Worm (Caenorhabditis elegans) whole organism, L2 larva: Measurements from ENCODE around the gene T13H5.8.

Experiments
- C34F6.9 ChIP-seq: fragments of 150-350 bp; optimal IDR thresholded peaks from 2 replicates; lab custom pipeline; 2014; ENCODE audit warnings: missing biosample characterization, missing genetic modification characterization
- F13H6.1 ChIP-seq: sonication (generic microtip); optimal IDR thresholded peaks from 2 replicates; lab custom pipeline; 2016; ENCODE audit warnings: missing genetic modification characterization, missing compliant biosample characterization
- R02D3.7 ChIP-seq: fragments of 150-350 bp; optimal IDR thresholded peaks from 2 replicates; lab custom pipeline; 2014; ENCODE audit warnings: missing biosample characterization, missing genetic modification characterization
- Y55F3AM.14 ChIP-seq: fragments of 200-800 bp; sonication (Bioruptor generic); optimal IDR thresholded peaks from 2 replicates; lab custom pipeline; 2018; ENCODE audit warnings: mild to moderate bottlenecking, missing genetic modification characterization, missing compliant biosample characterization
- ZK546.5 ChIP-seq: sonication (generic microtip); optimal IDR thresholded peaks from 2 replicates; lab custom pipeline; 2017; ENCODE audit warnings: missing biosample characterization, missing genetic modification characterization
- alr-1 ChIP-seq: fragments of 150-350 bp; optimal IDR thresholded peaks from 2 replicates; lab custom pipeline; 2014; ENCODE audit warnings: missing biosample characterization, missing genetic modification characterization
- ama-1 ChIP-seq: fragments of 150-350 bp; optimal IDR thresholded peaks from 2 replicates; lab custom pipeline; 2018; ENCODE audit warnings: inconsistent platforms
- blmp-1 ChIP-seq: sonication (generic microtip); optimal IDR thresholded peaks from 2 replicates; lab custom pipeline; 2017; ENCODE audit warnings: missing genetic modification characterization, mild to moderate bottlenecking, missing compliant biosample characterization, antibody characterized with exemption, moderate library complexity; ENCODE audit not compliant: insufficient read depth
- ceh-82 ChIP-seq: fragments of 150-350 bp; optimal IDR thresholded peaks from 2 replicates; lab custom pipeline; 2014; ENCODE audit warnings: missing biosample characterization, missing genetic modification characterization
- crh-2 ChIP-seq: sonication (generic microtip); optimal IDR thresholded peaks from 2 replicates; lab custom pipeline; 2017; ENCODE audit warnings: missing biosample characterization, missing genetic modification characterization
- dmd-4 ChIP-seq: sonication (generic microtip); optimal IDR thresholded peaks from 2 replicates; lab custom pipeline; 2017; ENCODE audit warnings: missing biosample characterization, missing genetic modification characterization
- elt-1 ChIP-seq: fragments of 150-350 bp; optimal IDR thresholded peaks from 2 replicates; lab custom pipeline; 2014; ENCODE audit warnings: missing biosample characterization, missing genetic modification characterization
- fos-1 ChIP-seq: fragments of 150-350 bp; optimal IDR thresholded peaks from 2 replicates; lab custom pipeline; 2014; ENCODE audit warnings: missing biosample characterization, missing genetic modification characterization
- gmeb-1 ChIP-seq: fragments of 150-350 bp; optimal IDR thresholded peaks from 2 replicates; lab custom pipeline; 2014; ENCODE audit warnings: missing biosample characterization, missing genetic modification characterization
- lin-11 ChIP-seq: fragments of 150-350 bp; sonication (generic microtip); optimal IDR thresholded peaks from 2 replicates; lab custom pipeline; 2014; ENCODE audit warnings: missing biosample characterization, missing genetic modification characterization, inconsistent platforms, mixed read lengths
- lin-13 ChIP-seq: fragments of 150-350 bp; optimal IDR thresholded peaks from 2 replicates; lab custom pipeline; 2014; ENCODE audit warnings: missing biosample characterization, missing genetic modification reagents, missing genetic modification characterization
- lsy-2 ChIP-seq, 2 experiments: fragments of 150-350 bp in 1 of 2; sonication (generic microtip) in 1 of 2; optimal IDR thresholded peaks; 2 replicates each; lab custom pipeline; 2014 to 2017; ENCODE audit warnings: missing biosample characterization in 2 of 2, missing genetic modification characterization in 2 of 2
- mab-5 ChIP-seq: fragments of 150-350 bp; optimal IDR thresholded peaks from 2 replicates; lab custom pipeline; 2014; ENCODE audit warnings: missing biosample characterization, missing genetic modification characterization
- mbf-1 ChIP-seq: sonication (generic microtip); optimal IDR thresholded peaks from 2 replicates; lab custom pipeline; 2017; ENCODE audit warnings: missing biosample characterization, missing genetic modification characterization
- mdl-1 ChIP-seq, 2 experiments: fragments of 150-350 bp in 1 of 2; sonication (generic microtip) in 1 of 2; optimal IDR thresholded peaks; 2 replicates each; lab custom pipeline; 2017; ENCODE audit warnings: missing biosample characterization in 2 of 2, missing genetic modification characterization in 2 of 2
- nhr-10 ChIP-seq: sonication (generic microtip); optimal IDR thresholded peaks from 2 replicates; lab custom pipeline; 2017; ENCODE audit warnings: missing biosample characterization, missing genetic modification characterization
- nhr-11 ChIP-seq: fragments of 150-350 bp; optimal IDR thresholded peaks from 2 replicates; lab custom pipeline; 2014; ENCODE audit warnings: missing biosample characterization, missing genetic modification characterization
- nhr-12 ChIP-seq: fragments of 150-350 bp; optimal IDR thresholded peaks from 2 replicates; lab custom pipeline; 2014; ENCODE audit warnings: missing biosample characterization, missing genetic modification characterization
- nhr-129 ChIP-seq: fragments of 150-350 bp; optimal IDR thresholded peaks from 2 replicates; lab custom pipeline; 2014; ENCODE audit warnings: missing biosample characterization, missing genetic modification characterization
- nhr-21 ChIP-seq: fragments of 150-350 bp; optimal IDR thresholded peaks from 2 replicates; lab custom pipeline; 2014; ENCODE audit warnings: missing biosample characterization, missing genetic modification characterization
- nhr-23 ChIP-seq: fragments of 150-350 bp; optimal IDR thresholded peaks from 2 replicates; lab custom pipeline; 2014; ENCODE audit warnings: missing biosample characterization, missing genetic modification reagents, missing genetic modification characterization
- nhr-237 ChIP-seq: fragments of 150-350 bp; optimal IDR thresholded peaks from 2 replicates; lab custom pipeline; 2014; ENCODE audit warnings: missing biosample characterization, missing genetic modification characterization
- nhr-25 ChIP-seq: fragments of 150-350 bp; sonication (generic microtip); optimal IDR thresholded peaks from 3 replicates; lab custom pipeline; 2014; ENCODE audit warnings: missing biosample characterization, missing genetic modification characterization
- nhr-6 ChIP-seq: fragments of 150-350 bp; optimal IDR thresholded peaks from 2 replicates; lab custom pipeline; 2014; ENCODE audit warnings: missing biosample characterization, missing genetic modification characterization
- peb-1 ChIP-seq: fragments of 150-350 bp; optimal IDR thresholded peaks from 2 replicates; lab custom pipeline; 2014; ENCODE audit warnings: missing biosample characterization, missing genetic modification characterization
- sem-4 ChIP-seq: fragments of 150-350 bp; optimal IDR thresholded peaks from 2 replicates; lab custom pipeline; 2014; ENCODE audit warnings: missing biosample characterization, missing genetic modification reagents, missing genetic modification characterization
- skn-1 ChIP-seq: sonication (generic microtip); optimal IDR thresholded peaks from 2 replicates; lab custom pipeline; 2017; ENCODE audit warnings: missing biosample characterization, missing genetic modification characterization
- sma-3 ChIP-seq: sonication (generic microtip); optimal IDR thresholded peaks from 2 replicates; lab custom pipeline; 2016; ENCODE audit warnings: missing genetic modification reagents, missing genetic modification characterization, missing compliant biosample characterization
- sma-9 ChIP-seq, 2 experiments: fragments of 150-350 bp in 1 of 2; sonication (generic microtip) in 1 of 2; optimal IDR thresholded peaks; 2 replicates each; lab custom pipeline; 2014 to 2016; ENCODE audit warnings: missing genetic modification characterization in 2 of 2, mild to moderate bottlenecking in 1 of 2, missing biosample characterization in 1 of 2, missing compliant biosample characterization in 1 of 2, missing genetic modification reagents in 1 of 2, moderate library complexity in 1 of 2
- snpc-4 ChIP-seq: fragments of 150-350 bp; optimal IDR thresholded peaks from 2 replicates; lab custom pipeline; 2014; ENCODE audit warnings: missing biosample characterization, missing genetic modification characterization
- unc-39 ChIP-seq: fragments of 150-350 bp; optimal IDR thresholded peaks from 2 replicates; lab custom pipeline; 2014; ENCODE audit warnings: missing biosample characterization, missing genetic modification characterization
- unc-55 ChIP-seq: fragments of 150-350 bp; sonication (generic microtip); optimal IDR thresholded peaks from 3 replicates; lab custom pipeline; 2014; ENCODE audit warnings: missing biosample characterization, missing genetic modification reagents, missing genetic modification characterization
- unc-62 ChIP-seq: fragments of 150-350 bp; optimal IDR thresholded peaks from 2 replicates; lab custom pipeline; 2014; ENCODE audit warnings: missing biosample characterization, missing genetic modification reagents, missing genetic modification characterization
- zag-1 ChIP-seq: fragments of 150-350 bp; optimal IDR thresholded peaks from 2 replicates; lab custom pipeline; 2014; ENCODE audit warnings: missing biosample characterization, missing genetic modification characterization
- ztf-1 ChIP-seq: fragments of 200-800 bp; sonication (Bioruptor generic); conservative IDR thresholded peaks from 2 replicates; pipeline ENCODE4 v1.3.6; 2022; ENCODE audit warnings: missing genetic modification characterization, missing compliant biosample characterization
- ztf-11 ChIP-seq: sonication (generic microtip); optimal IDR thresholded peaks from 2 replicates; lab custom pipeline; 2017; ENCODE audit warnings: missing biosample characterization, missing genetic modification characterization
- ztf-4 ChIP-seq: fragments of 150-350 bp; optimal IDR thresholded peaks from 2 replicates; lab custom pipeline; 2014; ENCODE audit warnings: missing biosample characterization, missing genetic modification characterization

Gene T13H5.8

ce11 chrII:8551100-8551499 is 32.8 kb downstream of the T13H5.8 start:
- TF ChIP-seq snpc-4 (tag; lab: Kevin White, UChicago) (no peak), ama-1 (lab: Kevin White, UChicago) (no peak), fos-1 (no peak), unc-62 (GFP tag; lab: Kevin White, UChicago) (no peak), F13H6.1 (no peak), blmp-1 (tag; lab: Kevin White, UChicago) (no peak)

- no peak for TF ChIP-seq unc-55 (GFP tag; lab: Kevin White, UChicago)
Measured at ce11 chrII:8554568-8554967, 36.3 kb downstream of the T13H5.8 start.

ce11 chrII:8556166-8556565 is 37.9 kb downstream of the T13H5.8 start, which contains the start of gene glb-27:
TSS of gene glb-27 (minus strand) at chrII:8556266.
- no peak for TF ChIP-seq ztf-11 (tag; lab: Kevin White, UChicago)
- TF ChIP-seq Y55F3AM.14 = no peak
- no peak for TF ChIP-seq skn-1 (tag; lab: Kevin White, UChicago)
- TF ChIP-seq zag-1 (tag; lab: Kevin White, UChicago) = no peak
- TF ChIP-seq alr-1 = no peak
- TF ChIP-seq snpc-4 (tag; lab: Kevin White, UChicago) = no peak
- no peak for TF ChIP-seq peb-1 (tag; lab: Kevin White, UChicago)
- TF ChIP-seq nhr-25 (tag; lab: Kevin White, UChicago) = no peak
- TF ChIP-seq mdl-1 (tag; optimal IDR thresholded peaks at IDR 0.05; lab: Kevin White, UChicago) = no peak
- TF ChIP-seq ceh-82 (tag; lab: Kevin White, UChicago) = no peak
- no peak for TF ChIP-seq nhr-12 (tag; lab: Kevin White, UChicago)

ce11 chrII:8559188-8559587 is 40.9 kb downstream of the T13H5.8 start:
- TF ChIP-seq zag-1 (tag; lab: Kevin White, UChicago) (no peak), lsy-2 (tag; optimal IDR thresholded peaks at IDR 0.05; lab: Kevin White, UChicago) (peak in 1 of 2 experiments; percentile 41), F13H6.1 (no peak)

- TF ChIP-seq nhr-11 (tag; lab: Kevin White, UChicago) (peak; percentile 22), lsy-2 (tag; optimal IDR thresholded peaks at IDR 0.05; lab: Kevin White, UChicago) (peak; percentile 94 to 98), nhr-21 (tag; lab: Kevin White, UChicago) (peak; percentile 99), elt-1 (tag; lab: Kevin White, UChicago) (no peak), nhr-6 (tag; lab: Kevin White, UChicago) (peak; percentile 99), R02D3.7 (tag; lab: Kevin White, UChicago) (peak; percentile 68), unc-39 (tag; lab: Kevin White, UChicago) (peak; percentile 88), fos-1 (peak; percentile 99), alr-1 (no peak), ztf-11 (tag; lab: Kevin White, UChicago) (peak; percentile 37), C34F6.9 (tag; lab: Kevin White, UChicago) (peak; percentile 100), sma-9 (GFP tag; optimal IDR thresholded peaks at IDR 0.05; lab: Kevin White, UChicago) (peak; percentile 99), sma-9 (tag; optimal IDR thresholded peaks at IDR 0.05; lab: Kevin White, UChicago) (no peak), ceh-82 (tag; lab: Kevin White, UChicago) (peak; percentile 92), crh-2 (tag; lab: Kevin White, UChicago) (peak; percentile 100), nhr-12 (tag; lab: Kevin White, UChicago) (peak; percentile 65), sma-3 (peak; percentile 100), mbf-1 (tag; lab: Kevin White, UChicago) (no peak), ZK546.5 (tag; lab: Kevin White, UChicago) (peak; percentile 93), unc-62 (GFP tag; lab: Kevin White, UChicago) (peak; percentile 92), dmd-4 (no peak), unc-55 (GFP tag; lab: Kevin White, UChicago) (peak; percentile 100), mab-5 (tag; lab: Kevin White, UChicago) (peak; percentile 97), lin-13 (GFP tag; lab: Kevin White, UChicago) (peak; percentile 99), F13H6.1 (peak; percentile 99), peb-1 (tag; lab: Kevin White, UChicago) (peak; percentile 61), nhr-23 (tag; lab: Kevin White, UChicago) (no peak), lin-11 (tag; lab: Kevin White, UChicago) (peak; percentile 100), nhr-10 (peak; percentile 92), ztf-1 (no peak), mdl-1 (tag; optimal IDR thresholded peaks at IDR 0.05; lab: Kevin White, UChicago) (peak; percentile 93 to 99), ztf-4 (tag; lab: Kevin White, UChicago) (peak; percentile 99), nhr-237 (tag; lab: Kevin White, UChicago) (peak; percentile 77), sem-4 (peak; percentile 99), zag-1 (tag; lab: Kevin White, UChicago) (peak; percentile 99), gmeb-1 (tag; lab: Kevin White, UChicago) (peak; percentile 98), blmp-1 (tag; lab: Kevin White, UChicago) (peak; percentile 97), Y55F3AM.14 (peak; percentile 96), nhr-129 (peak; percentile 99), snpc-4 (tag; lab: Kevin White, UChicago) (peak; percentile 93), skn-1 (tag; lab: Kevin White, UChicago) (peak; percentile 94)
Measured at ce11 chrII:8561227-8561626, 42.9 kb downstream of the T13H5.8 start, which contains the start of gene iff-2. TSS of gene iff-2 (minus strand) at chrII:8561367.
